Fruit fly (Drosophila melanogaster) whole organism, prepupa: Measurements from ENCODE around the gene lawc.

Experiments used
- Blimp-1 ChIP-seq: fragments of 200-800 bp; sonication (Bioruptor generic); optimal IDR thresholded peaks from 3 replicates; lab custom pipeline; 2017; ENCODE audit warnings: missing biosample characterization, missing genetic modification characterization, mild to moderate bottlenecking, moderate library complexity, missing genetic modification reagents
- CG11762 ChIP-seq: fragments of 200-800 bp; sonication (Bioruptor generic); optimal IDR thresholded peaks from 3 replicates; lab custom pipeline; 2016; ENCODE audit warnings: missing biosample characterization, missing genetic modification characterization; ENCODE audit not compliant: insufficient read depth
- CG16779 ChIP-seq: fragments of 200-800 bp; sonication (Bioruptor generic); optimal IDR thresholded peaks from 3 replicates; lab custom pipeline; 2017; ENCODE audit warnings: missing biosample characterization, mild to moderate bottlenecking, missing genetic modification characterization
- CG32006 ChIP-seq: fragments of 200-800 bp; sonication (Bioruptor generic); optimal IDR thresholded peaks from 3 replicates; lab custom pipeline; 2017; ENCODE audit warnings: missing biosample characterization, mild to moderate bottlenecking, missing genetic modification characterization
- CG6163 ChIP-seq: fragments of 200-800 bp; sonication (Bioruptor generic); IDR thresholded peaks from 3 replicates; pipeline ENCODE4 v1.3.6; 2022; ENCODE audit warnings: missing biosample characterization, missing genetic modification characterization
- CG6808 ChIP-seq: fragments of 200-800 bp; sonication (Bioruptor generic); optimal IDR thresholded peaks from 3 replicates; lab custom pipeline; 2017; ENCODE audit warnings: missing biosample characterization, missing genetic modification characterization, mild to moderate bottlenecking, moderate library complexity, missing genetic modification reagents
- Eip78C ChIP-seq: fragments of 200-800 bp; sonication (Bioruptor generic); peaks from one replicate; lab custom pipeline; 2016; ENCODE audit warnings: missing biosample characterization, missing genetic modification characterization
- Sox102F ChIP-seq: fragments of 200-800 bp; sonication (Bioruptor generic); optimal IDR thresholded peaks from 2 replicates; lab custom pipeline; 2016; ENCODE audit warnings: missing biosample characterization, mild to moderate bottlenecking, missing genetic modification characterization
- eg ChIP-seq: fragments of 200-800 bp; sonication (Bioruptor generic); IDR thresholded peaks from 3 replicates; pipeline ENCODE4 v1.3.6; 2022; ENCODE audit warnings: missing biosample characterization, missing genetic modification characterization
- pdm3 ChIP-seq: fragments of 200-800 bp; sonication (Bioruptor generic); optimal IDR thresholded peaks from 3 replicates; lab custom pipeline; 2016; ENCODE audit warnings: missing biosample characterization, missing genetic modification characterization
- vri ChIP-seq: fragments of 200-800 bp; sonication (Bioruptor generic); optimal IDR thresholded peaks from 3 replicates; lab custom pipeline; 2016; ENCODE audit warnings: missing biosample characterization, mild to moderate bottlenecking, missing genetic modification characterization

DNA sequence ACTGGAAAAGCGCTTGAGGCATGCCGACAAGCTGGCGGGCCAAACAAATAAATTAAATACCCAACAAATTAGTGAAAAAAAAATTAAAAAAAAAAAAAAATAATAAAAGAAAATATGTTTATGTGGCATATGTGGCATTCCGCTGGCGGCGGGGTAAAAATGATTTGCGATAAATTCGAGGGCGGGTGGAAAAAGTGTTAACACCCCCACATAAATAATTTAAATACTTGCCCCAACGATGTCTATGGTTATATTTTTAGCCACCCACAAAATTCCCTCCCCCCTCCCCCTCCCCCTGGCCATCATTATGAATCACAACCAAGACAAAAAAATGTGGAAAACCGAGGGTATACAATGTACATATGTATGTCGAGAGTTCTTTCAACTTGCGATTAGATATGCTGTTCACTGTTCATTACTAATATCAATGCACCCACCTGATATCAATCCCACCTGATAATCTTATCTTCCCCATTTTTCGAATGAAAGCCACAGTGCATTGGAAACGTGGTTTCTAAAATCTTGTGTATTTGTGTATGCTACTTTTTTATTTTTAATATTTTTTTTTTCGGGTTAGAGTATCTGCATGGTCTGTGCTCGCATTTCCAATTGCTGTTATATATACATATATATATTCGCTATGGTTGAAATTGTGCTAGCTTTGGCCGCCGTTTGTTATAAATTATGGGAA is 38.9 kb upstream of the lawc start:
- TF ChIP-seq CG16779 (tag; lab: Kevin White, UChicago): no peak
- TF ChIP-seq Sox102F (GFP tag; lab: Kevin White, UChicago): no peak
- TF ChIP-seq vri: no peak
- no peak for TF ChIP-seq CG32006 (GFP tag; lab: Kevin White, UChicago)
- TF ChIP-seq Eip78C (GFP tag; lab: Kevin White, UChicago): no peak
- no peak for TF ChIP-seq CG6808
- no peak for TF ChIP-seq eg (GFP tag; lab: Robert Waterston, UW)
- TF ChIP-seq CG11762 (GFP tag; lab: Kevin White, UChicago): no peak
- no peak for TF ChIP-seq pdm3 (GFP tag; lab: Kevin White, UChicago)
- TF ChIP-seq Blimp-1 (GFP tag; lab: Kevin White, UChicago): no peak
- TF ChIP-seq CG6163: no peak
